Worm (Caenorhabditis elegans) whole organism, L4/young adult: Measurements from ENCODE around the gene Y54H5A.2.

Source experiments
- W03F9.2 ChIP-seq: fragments of 150-350 bp; optimal IDR thresholded peaks from 2 replicates; lab custom pipeline; 2014; ENCODE audit warnings: missing biosample characterization, missing genetic modification characterization
- dao-5 ChIP-seq: sonication (generic microtip); optimal IDR thresholded peaks from 2 replicates; lab custom pipeline; 2016; ENCODE audit warnings: missing genotype, missing genetic modification characterization, moderate library complexity, missing compliant biosample characterization
- him-1 ChIP-seq: sonication (generic microtip); optimal IDR thresholded peaks from 2 replicates; lab custom pipeline; 2016; ENCODE audit warnings: missing genotype, missing genetic modification reagents, missing genetic modification characterization, missing compliant biosample characterization

The Y54H5A.2 gene

DNA sequence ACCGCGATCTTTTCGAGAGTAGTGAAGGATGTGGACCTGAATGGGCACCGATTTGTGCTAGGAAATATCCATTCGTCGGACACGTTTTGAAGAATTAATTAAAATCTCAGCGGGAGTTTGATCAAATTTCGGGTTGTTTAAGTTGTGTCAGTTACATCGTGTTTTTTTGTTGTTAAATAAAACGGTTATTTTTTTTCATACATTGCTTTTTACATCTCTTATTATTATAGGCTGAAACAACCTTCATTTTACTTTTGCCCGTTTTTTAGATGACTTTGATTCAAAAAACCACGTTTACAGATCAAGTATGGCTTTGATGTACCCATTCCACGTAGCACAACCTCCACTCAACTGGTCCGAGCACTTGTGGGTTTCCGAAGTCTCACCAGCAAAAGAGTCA lies 23.8 kb upstream of the Y54H5A.2 start, which contains the start of gene emb-1:
Gene emb-1, plus strand, starts transcription at position 301 of the 400 bp plus-strand sequence.
- TF ChIP-seq him-1 (tag; lab: Kevin White, UChicago) (no peak), W03F9.2 (no peak), dao-5 (tag; lab: Kevin White, UChicago) (no peak)

DNA sequence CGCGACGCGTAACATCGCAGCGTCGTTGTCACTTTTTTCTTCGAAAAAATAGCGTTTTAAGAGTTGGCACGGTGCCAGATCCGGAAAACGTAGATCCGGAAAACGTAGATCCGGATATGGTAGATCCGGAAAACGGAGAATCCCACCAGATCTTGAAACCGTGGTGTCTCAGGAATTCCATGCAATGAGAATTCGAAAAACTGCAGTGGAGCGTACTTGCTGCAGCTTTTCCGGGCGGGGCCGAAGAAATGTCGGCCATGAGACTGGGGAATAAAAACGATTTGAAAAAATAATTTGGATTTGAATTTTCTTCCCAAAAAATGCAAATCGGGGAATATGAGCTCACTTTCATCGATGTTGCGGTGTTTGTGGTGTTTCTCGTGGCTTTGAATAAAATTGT lies 23.1 kb upstream of the Y54H5A.2 start, which contains the start of gene K10D2.5:
Gene K10D2.5, plus strand, starts transcription at position 251 of the 400 bp plus-strand sequence.
- peak; percentile 86 for TF ChIP-seq him-1 (tag; lab: Kevin White, UChicago)
- no peak for TF ChIP-seq dao-5 (tag; lab: Kevin White, UChicago)
- peak; percentile 89 for TF ChIP-seq W03F9.2

DNA sequence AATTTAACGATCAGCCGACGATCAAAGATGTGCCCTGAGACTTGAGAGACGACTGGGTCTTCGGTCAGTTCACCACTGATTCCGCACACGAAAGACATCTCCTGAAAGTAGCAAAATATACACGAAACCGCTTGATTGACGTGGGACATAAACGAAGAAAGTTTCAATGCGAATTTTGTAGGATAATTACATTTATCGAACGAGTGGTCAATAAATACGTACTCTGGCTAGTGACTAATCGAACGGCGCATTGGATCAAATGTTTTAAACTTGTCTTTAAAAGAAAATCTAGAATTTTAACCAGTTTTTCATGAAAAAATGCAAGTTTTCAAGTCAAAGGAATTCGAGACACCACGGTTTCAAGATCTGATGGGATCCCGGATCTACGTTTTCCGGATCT lies 22.6 kb upstream of the Y54H5A.2 start, which contains the start of gene prp-19:
Gene prp-19, minus strand, starts transcription at position 101 of the 400 bp plus-strand sequence.
- no peak for TF ChIP-seq W03F9.2
- TF ChIP-seq him-1 (tag; lab: Kevin White, UChicago) = no peak
- no peak for TF ChIP-seq dao-5 (tag; lab: Kevin White, UChicago)

DNA sequence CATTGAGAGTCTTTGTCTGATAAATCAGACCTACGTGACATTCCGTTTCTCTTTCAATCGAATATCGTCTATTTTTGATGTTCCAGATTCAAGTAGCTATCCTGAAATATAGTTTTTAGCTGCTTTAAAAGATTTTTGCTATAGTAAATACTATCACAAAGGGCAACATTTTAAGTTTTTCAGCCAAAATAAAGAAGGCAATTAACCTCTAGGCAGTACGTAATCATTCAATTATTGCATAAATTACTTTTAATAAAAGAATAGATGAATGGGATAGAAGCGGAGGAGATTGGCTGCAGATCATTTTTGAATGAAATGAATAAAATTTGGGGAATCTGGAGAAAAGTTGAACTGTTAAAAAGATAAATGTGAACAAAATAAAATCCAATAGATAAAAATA lies 20.3 kb upstream of the Y54H5A.2 start, which contains the start of gene ulp-1:
Gene ulp-1, minus strand, starts transcription at position 101 of the 400 bp plus-strand sequence.
- TF ChIP-seq W03F9.2 (no peak), him-1 (tag; lab: Kevin White, UChicago) (no peak), dao-5 (tag; lab: Kevin White, UChicago) (no peak)

DNA sequence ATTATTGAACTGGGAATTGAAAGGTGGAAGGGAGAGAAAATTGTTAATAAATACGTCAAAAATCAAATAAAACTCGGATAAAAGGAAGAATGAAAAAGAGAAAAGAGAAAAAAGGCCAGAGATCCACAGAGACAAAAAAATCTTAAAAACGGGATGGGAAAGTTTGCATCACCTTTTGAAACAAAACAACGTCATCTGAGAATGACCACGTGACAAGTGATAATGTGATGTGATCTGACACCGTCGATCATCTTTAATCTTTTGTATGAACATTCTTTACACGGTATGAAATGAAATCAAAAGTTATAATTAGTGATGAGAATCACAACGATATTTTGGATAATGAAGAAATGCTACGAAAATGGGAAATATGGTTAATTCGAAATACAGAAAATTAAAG lies 16.4 kb upstream of the Y54H5A.2 start:
- TF ChIP-seq dao-5 (tag; lab: Kevin White, UChicago) (no peak), W03F9.2 (no peak), him-1 (tag; lab: Kevin White, UChicago) (no peak)

DNA sequence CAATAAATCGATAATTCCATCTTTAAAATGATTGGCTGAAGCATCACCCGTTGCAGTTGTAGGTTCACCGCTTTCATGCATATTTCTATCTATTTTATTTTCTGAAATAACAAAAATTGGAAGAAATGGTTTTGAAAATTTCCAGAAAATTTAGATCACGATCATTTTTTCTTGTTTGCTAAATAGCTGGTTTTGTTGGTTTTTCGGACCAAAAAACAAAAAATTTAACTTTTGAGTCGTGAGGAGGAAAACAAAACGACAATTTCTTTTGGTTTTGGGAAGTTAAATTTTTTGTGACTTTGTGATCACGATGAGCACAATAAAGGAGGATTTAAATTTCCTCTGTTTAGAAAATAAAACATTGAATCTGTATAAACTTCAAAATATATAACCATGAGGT lies 15.8 kb upstream of the Y54H5A.2 start, which contains the start of gene T10F2.2:
Gene T10F2.2, minus strand, starts transcription at position 101 of the 400 bp plus-strand sequence.
- TF ChIP-seq him-1 (tag; lab: Kevin White, UChicago) (no peak), dao-5 (tag; lab: Kevin White, UChicago) (no peak), W03F9.2 (no peak)

DNA sequence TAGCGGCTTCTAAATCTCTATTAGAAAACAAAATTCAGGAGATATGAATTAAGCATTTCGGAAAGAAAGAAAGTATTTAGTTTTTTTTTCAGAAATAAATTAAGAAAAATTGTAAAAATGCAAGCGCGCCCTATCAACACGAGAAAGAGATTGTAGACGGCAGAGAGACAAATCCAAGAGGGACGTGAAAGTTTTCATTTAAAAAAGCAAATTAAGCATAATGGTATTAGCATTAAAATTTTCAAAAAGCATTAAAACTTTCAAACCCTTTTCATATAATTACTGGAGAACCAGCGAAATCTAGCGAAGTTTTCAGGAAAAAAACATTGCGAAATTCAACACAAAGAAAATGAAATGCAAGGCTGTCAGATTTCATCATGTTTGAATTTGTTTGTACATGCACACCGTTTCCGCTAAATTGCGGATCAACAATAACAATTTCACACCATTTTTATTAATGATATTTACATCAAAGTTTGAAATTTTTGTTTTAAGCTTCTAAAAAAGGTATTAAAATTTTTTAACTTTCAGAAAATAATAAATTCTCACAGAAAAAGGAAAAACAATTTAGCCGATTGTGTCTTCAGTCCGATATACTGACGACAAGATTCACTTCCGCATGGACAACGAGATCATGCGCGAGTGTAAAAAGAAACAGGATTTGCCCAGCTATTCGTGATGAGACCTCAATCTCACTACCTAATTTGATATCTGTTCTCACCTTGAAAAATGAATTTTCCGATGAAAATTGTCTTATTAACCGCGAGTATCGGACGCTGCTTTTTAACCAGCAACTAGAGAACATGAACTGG lies 13.6 kb upstream of the Y54H5A.2 start, which contains the start of gene gars-1:
Gene gars-1, minus strand, starts transcription at position 808 of the 812 bp plus-strand sequence.
- TF ChIP-seq dao-5 (tag; lab: Kevin White, UChicago) (no peak), W03F9.2 (peak; percentile 15)

DNA sequence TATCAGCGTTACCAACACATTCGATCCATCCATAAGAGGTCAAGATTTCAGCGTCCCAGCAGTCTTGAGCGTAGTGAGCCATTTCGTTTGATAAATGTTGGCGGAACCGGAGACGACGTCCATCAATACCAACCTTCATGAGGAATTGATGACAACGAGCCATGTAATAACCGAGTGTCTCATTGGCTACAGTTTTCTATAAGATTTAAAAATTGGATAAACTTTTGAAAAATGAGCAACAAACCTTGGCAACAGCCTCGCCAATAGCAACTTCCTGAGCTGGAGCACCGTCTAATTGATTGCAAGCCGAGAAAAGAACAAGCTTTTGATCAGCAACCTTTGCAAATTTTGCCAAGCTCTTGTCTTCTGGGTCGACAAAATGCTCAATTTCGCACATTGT lies 11.4 kb upstream of the Y54H5A.2 start:
- no peak for TF ChIP-seq dao-5 (tag; lab: Kevin White, UChicago)
- no peak for TF ChIP-seq W03F9.2
- no peak for TF ChIP-seq him-1 (tag; lab: Kevin White, UChicago)

DNA sequence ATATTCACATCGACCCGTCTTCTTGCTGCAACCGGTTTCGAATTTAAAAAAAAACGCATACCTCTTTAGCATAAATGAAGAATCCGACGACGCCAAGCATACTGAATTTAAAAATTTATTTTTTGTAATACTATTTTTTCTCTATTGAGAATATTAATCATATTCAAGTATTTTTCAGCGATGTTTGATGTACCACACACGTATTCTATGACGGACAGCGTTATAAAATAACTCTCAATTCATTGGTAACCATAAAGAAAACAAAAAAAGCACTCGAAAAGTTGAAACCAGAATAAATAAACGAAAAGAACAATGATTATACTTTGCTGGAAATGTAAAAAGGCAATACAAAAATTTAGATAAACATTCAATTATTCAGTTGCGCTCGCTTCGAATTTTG lies 10.1 kb upstream of the Y54H5A.2 start, which contains the start of gene T10F2.5:
Gene T10F2.5, minus strand, starts transcription at position 101 of the 400 bp plus-strand sequence.
- no peak for TF ChIP-seq him-1 (tag; lab: Kevin White, UChicago)
- no peak for TF ChIP-seq W03F9.2
- no peak for TF ChIP-seq dao-5 (tag; lab: Kevin White, UChicago)

DNA sequence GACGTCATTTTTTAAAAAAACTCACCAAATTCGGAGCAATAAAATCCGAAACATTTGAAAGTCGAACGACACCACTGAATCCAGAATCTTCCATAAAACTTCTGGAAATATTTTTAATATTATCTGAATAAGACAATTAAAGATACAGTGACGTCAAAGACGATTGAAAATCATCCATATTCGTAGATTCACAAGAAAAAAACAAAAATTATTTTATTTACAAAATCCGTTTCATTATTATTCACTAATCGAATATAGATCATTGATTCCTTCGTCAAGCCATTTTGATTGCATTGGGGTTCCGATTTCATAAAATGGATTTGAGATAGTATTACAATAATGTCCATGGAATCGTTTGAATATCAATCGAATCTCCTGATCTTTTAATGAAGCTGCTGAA lies 9.3 kb upstream of the Y54H5A.2 start, which contains the start of gene oxy-4:
Gene oxy-4, minus strand, starts transcription at position 101 of the 400 bp plus-strand sequence.
- TF ChIP-seq him-1 (tag; lab: Kevin White, UChicago) (no peak), dao-5 (tag; lab: Kevin White, UChicago) (no peak), W03F9.2 (no peak)

DNA sequence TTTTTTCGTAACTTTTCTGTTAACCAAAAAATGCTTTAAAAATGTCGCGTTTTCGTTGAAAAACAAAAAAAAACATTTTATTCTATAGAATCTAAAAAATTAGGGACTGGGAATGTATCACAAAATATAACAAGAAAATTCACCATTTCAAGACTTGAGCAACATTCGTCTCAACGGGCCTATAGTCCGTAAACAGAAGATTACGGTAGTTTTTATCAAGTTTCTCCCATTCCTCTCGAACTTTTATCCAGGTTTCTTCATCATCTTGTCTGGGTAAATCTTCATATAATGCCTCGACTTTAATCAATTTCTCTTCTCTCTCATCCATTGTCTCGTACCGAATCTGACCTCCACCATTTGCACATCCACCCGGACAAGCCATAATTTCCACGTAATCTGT lies 6.0 kb upstream of the Y54H5A.2 start:
- TF ChIP-seq him-1 (tag; lab: Kevin White, UChicago) = no peak

DNA sequence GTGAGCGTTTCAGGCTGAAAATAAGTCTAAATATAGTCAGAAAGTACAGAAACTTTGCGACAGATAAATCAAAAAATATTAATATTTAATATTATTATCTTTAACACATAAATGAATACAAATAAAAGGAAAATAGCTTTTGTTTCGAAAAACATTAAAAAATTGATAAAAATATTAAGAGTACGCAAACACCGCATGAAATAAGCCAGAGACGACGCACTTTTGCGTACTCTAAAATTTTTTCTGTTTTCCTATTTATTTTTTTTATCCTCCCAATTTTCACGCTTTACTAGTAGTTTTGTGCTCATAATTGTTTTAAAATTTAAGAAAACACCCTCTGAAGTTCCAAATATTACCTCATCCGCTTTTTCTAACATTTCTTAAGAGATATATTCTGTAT lies 3.8 kb upstream of the Y54H5A.2 start, which contains the start of the genes rbm-42 and grwd-1:
Gene rbm-42, minus strand, starts transcription at position 93 of the 400 bp plus-strand sequence.
Gene grwd-1, plus strand, starts transcription at position 328 of the 400 bp plus-strand sequence.
- TF ChIP-seq dao-5 (tag; lab: Kevin White, UChicago) (no peak), W03F9.2 (peak; percentile 77)

DNA sequence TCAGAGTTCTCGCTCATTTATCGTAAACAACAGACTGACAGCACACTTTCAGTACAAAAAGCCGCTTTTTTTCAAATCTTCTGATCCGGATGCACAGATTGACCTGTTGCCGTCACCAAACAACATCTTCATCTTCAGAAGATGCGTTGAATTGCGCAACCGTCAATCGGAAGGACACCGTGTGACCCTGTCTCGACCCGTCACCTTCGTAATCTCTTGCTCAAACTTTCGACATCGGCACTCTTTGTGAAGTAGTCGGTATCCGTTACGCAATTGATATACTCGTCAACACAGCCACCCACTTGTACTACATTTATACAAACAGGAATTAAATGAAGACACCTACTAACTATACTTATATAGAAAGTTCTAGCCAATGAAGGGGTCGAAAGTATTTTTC lies 1.6 kb upstream of the Y54H5A.2 start:
- TF ChIP-seq him-1 (tag; lab: Kevin White, UChicago) (no peak), dao-5 (tag; lab: Kevin White, UChicago) (no peak), W03F9.2 (no peak)

DNA sequence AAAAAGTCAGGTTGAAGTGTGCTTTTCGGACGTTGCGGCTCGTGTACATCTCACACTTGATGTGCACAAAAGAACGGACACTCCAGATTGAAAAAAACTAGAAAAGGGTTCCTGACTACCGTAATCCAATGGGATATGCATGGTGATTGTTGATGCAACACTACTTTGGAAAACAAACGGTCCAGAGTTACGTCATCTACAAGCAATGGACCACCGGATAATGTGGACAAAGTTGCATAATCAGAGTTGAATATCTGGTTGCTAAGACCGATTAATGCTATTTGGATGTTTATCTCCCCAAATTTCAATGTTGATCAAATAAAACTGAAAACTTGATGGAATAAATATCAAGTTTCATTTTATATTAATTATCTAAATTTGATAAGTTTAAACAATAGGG lies 634 bp upstream of the Y54H5A.2 start:
- TF ChIP-seq W03F9.2 = no peak
- TF ChIP-seq dao-5 (tag; lab: Kevin White, UChicago) = no peak
- TF ChIP-seq him-1 (tag; lab: Kevin White, UChicago) = no peak
